Fruit fly (Drosophila melanogaster) whole organism, pupa: ENCODE measurements around the gene GstD9.

Source experiments
- CG10348 ChIP-seq: fragments of 200-800 bp; sonication (Bioruptor generic); IDR thresholded peaks from 2 replicates; pipeline ENCODE4 v1.3.6; 2022; ENCODE audit warnings: missing biosample characterization, missing genetic modification characterization
- CG12605 ChIP-seq: fragments of 200-800 bp; sonication (Bioruptor generic); IDR thresholded peaks from 2 replicates; pipeline ENCODE4 v1.3.6; 2022; ENCODE audit warnings: missing biosample characterization, missing genetic modification characterization
- CG13204 ChIP-seq: fragments of 200-800 bp; sonication (Bioruptor generic); optimal IDR thresholded peaks from 2 replicates; lab custom pipeline; 2018; ENCODE audit warnings: missing biosample characterization, mild to moderate bottlenecking, missing genetic modification characterization, moderate library complexity
- CG14655 ChIP-seq: fragments of 200-800 bp; sonication (Bioruptor generic); optimal IDR thresholded peaks from 3 replicates; lab custom pipeline; 2017; ENCODE audit warnings: mild to moderate bottlenecking, missing biosample characterization, missing genetic modification reagents, missing genetic modification characterization
- CG15710 ChIP-seq: fragments of 200-800 bp; sonication (Bioruptor generic); optimal IDR thresholded peaks from 2 replicates; lab custom pipeline; 2018; ENCODE audit warnings: missing biosample characterization, mild to moderate bottlenecking, missing genetic modification characterization, moderate library complexity
- CG17806 ChIP-seq: fragments of 200-800 bp; sonication (Bioruptor generic); optimal IDR thresholded peaks from 2 replicates; lab custom pipeline; 2018; ENCODE audit warnings: missing biosample characterization, mild to moderate bottlenecking, missing genetic modification characterization, moderate library complexity
- CG32121 ChIP-seq: fragments of 200-800 bp; sonication (Bioruptor generic); IDR thresholded peaks from 2 replicates; pipeline ENCODE4 v1.3.6; 2022; ENCODE audit warnings: missing biosample characterization, missing genetic modification characterization
- CG34367 ChIP-seq: fragments of 200-800 bp; sonication (Bioruptor generic); optimal IDR thresholded peaks from 2 replicates; lab custom pipeline; 2018; ENCODE audit warnings: missing biosample characterization, mild to moderate bottlenecking, missing genetic modification characterization
- CG4496 ChIP-seq: fragments of 200-800 bp; sonication (Bioruptor generic); IDR thresholded peaks from 3 replicates; pipeline ENCODE4 v1.3.6; 2022; ENCODE audit warnings: missing biosample characterization, missing genetic modification characterization
- CG8159 ChIP-seq: fragments of 200-800 bp; sonication (Bioruptor generic); optimal IDR thresholded peaks from 3 replicates; lab custom pipeline; 2018; ENCODE audit warnings: missing biosample characterization, mild to moderate bottlenecking, missing genetic modification characterization, moderate library complexity
- CG8301 ChIP-seq: fragments of 200-800 bp; sonication (Bioruptor generic); optimal IDR thresholded peaks from 2 replicates; lab custom pipeline; 2018; ENCODE audit warnings: missing biosample characterization, mild to moderate bottlenecking, missing genetic modification characterization
- CG9948 ChIP-seq: fragments of 200-800 bp; sonication (Bioruptor generic); optimal IDR thresholded peaks from 2 replicates; lab custom pipeline; 2018; ENCODE audit warnings: missing biosample characterization, mild to moderate bottlenecking, missing genetic modification characterization, moderate library complexity
- D1 ChIP-seq: fragments of 200-800 bp; sonication (Bioruptor generic); optimal IDR thresholded peaks from 2 replicates; lab custom pipeline; 2018; ENCODE audit warnings: missing biosample characterization, mild to moderate bottlenecking, missing genetic modification characterization, moderate library complexity
- EcR ChIP-seq: fragments of 200-800 bp; sonication (Bioruptor generic); optimal IDR thresholded peaks from 3 replicates; lab custom pipeline; 2019; ENCODE audit warnings: missing biosample characterization, missing genetic modification characterization, mild to moderate bottlenecking, moderate library complexity, missing genetic modification reagents
- Ets98B ChIP-seq: fragments of 200-800 bp; sonication (Bioruptor generic); IDR thresholded peaks from 2 replicates; pipeline ENCODE4 v1.3.6; 2022; ENCODE audit warnings: missing biosample characterization, missing genetic modification characterization
- Pif1A ChIP-seq: fragments of 200-800 bp; sonication (Bioruptor generic); optimal IDR thresholded peaks from 3 replicates; lab custom pipeline; 2016; ENCODE audit warnings: missing biosample characterization, missing genetic modification characterization
- Pif1B ChIP-seq: fragments of 200-800 bp; sonication (Bioruptor generic); optimal IDR thresholded peaks from 3 replicates; lab custom pipeline; 2016; ENCODE audit warnings: missing biosample characterization, missing genetic modification characterization
- Snoo ChIP-seq: fragments of 200-800 bp; sonication (Bioruptor generic); optimal IDR thresholded peaks from 3 replicates; lab custom pipeline; 2017; ENCODE audit warnings: missing biosample characterization, mild to moderate bottlenecking, missing genetic modification characterization, inconsistent platforms
- fd96Ca ChIP-seq: fragments of 200-800 bp; sonication (Bioruptor generic); IDR thresholded peaks from 3 replicates; pipeline ENCODE4 v1.3.6; 2022; ENCODE audit warnings: missing biosample characterization, missing genetic modification characterization
- gl ChIP-seq: fragments of 200-800 bp; sonication (Bioruptor generic); optimal IDR thresholded peaks from 2 replicates; lab custom pipeline; 2018; ENCODE audit warnings: missing biosample characterization, mild to moderate bottlenecking, missing genetic modification characterization
- rn ChIP-seq: fragments of 200-800 bp; sonication (Bioruptor generic); IDR thresholded peaks from 2 replicates; pipeline ENCODE4 v1.3.6; 2022; ENCODE audit warnings: missing biosample characterization, missing genetic modification characterization

Gene GstD9

dm6 chr3R:12370643-12370995 is 3.3 kb upstream of the GstD9 start:
- TF ChIP-seq fd96Ca (GFP tag; lab: Robert Waterston, UW) (no peak), CG12605 (GFP tag; lab: Robert Waterston, UW) (peak; percentile 10; the same call in 1 of the 2 replicates), EcR (GFP tag; lab: Kevin White, UChicago) (peak; percentile 84)

- TF ChIP-seq D1 (tag; lab: Kevin White, UChicago) (no peak), CG8159 (no peak), Ets98B (GFP tag; lab: Robert Waterston, UW) (no peak), CG10348 (GFP tag; lab: Robert Waterston, UW) (no peak), Pif1B (GFP tag; lab: Kevin White, UChicago) (no peak), CG32121 (GFP tag; lab: Robert Waterston, UW) (no peak), CG4496 (GFP tag; lab: Robert Waterston, UW) (no peak), CG8301 (tag; lab: Kevin White, UChicago) (no peak), fd96Ca (GFP tag; lab: Robert Waterston, UW) (no peak), CG14655 (no peak), CG15710 (tag; lab: Kevin White, UChicago) (no peak), rn (GFP tag; lab: Robert Waterston, UW) (no peak), CG13204 (GFP tag; lab: Kevin White, UChicago) (no peak), Pif1A (GFP tag; lab: Kevin White, UChicago) (no peak), EcR (GFP tag; lab: Kevin White, UChicago) (no peak), CG9948 (tag; lab: Kevin White, UChicago) (no peak), CG17806 (no peak)
Observed at dm6 chr3R:12369793-12370642, 2.7 kb upstream of the GstD9 start.

DNA sequence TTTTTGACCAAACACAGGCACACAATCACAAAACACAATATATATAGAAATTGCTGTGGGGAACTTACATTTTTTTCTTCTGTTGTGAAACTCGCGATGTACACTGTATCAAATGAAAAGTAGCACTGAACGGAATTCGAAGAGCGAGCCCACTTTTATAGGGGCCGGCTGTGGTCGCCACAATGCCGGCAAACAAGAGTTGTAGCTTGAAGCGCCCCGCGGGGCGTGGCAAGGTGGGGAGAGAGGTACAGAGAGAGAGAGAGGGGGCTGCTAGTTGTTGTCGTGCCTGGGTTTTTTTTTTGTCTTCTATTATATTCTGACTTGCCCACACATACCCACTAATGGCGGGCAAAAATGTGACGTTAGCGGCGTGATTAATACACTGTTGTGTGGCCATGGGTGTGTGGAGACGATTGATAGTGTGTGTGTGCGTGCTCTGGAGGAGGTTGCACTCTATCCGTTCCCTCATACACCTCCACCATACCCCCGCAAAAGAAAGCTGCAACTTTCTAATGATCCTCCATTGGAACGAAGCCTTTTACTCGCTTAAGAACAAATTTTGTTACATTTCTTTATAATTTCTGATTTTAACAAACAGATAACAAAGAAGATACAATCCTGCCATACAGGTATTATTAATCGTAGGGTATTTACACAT is 1.9 kb upstream of the GstD9 start, which contains the start of gene GstD1:
Gene GstD1, minus strand, starts transcription at position 134 of the 658 bp plus-strand sequence.
- TF ChIP-seq CG32121 (GFP tag; lab: Robert Waterston, UW): peak; percentile 92
- peak; percentile 39 for TF ChIP-seq CG17806
- peak; percentile 75 for TF ChIP-seq CG12605 (GFP tag; lab: Robert Waterston, UW)
- no peak for TF ChIP-seq rn (GFP tag; lab: Robert Waterston, UW)
- peak; percentile 88 for TF ChIP-seq CG8301 (tag; lab: Kevin White, UChicago)
- TF ChIP-seq CG13204 (GFP tag; lab: Kevin White, UChicago): no peak
- TF ChIP-seq Snoo: peak; percentile 14
- TF ChIP-seq CG15710 (tag; lab: Kevin White, UChicago): peak; percentile 24
- TF ChIP-seq CG4496 (GFP tag; lab: Robert Waterston, UW): peak; percentile 74
- peak; percentile 48 for TF ChIP-seq EcR (GFP tag; lab: Kevin White, UChicago)
- peak; percentile 17 for TF ChIP-seq CG34367 (tag; lab: Kevin White, UChicago)
- peak; percentile 89; the same call in 2 of the 3 replicates for TF ChIP-seq fd96Ca (GFP tag; lab: Robert Waterston, UW)
- TF ChIP-seq gl: no peak
- peak; percentile 90 for TF ChIP-seq Ets98B (GFP tag; lab: Robert Waterston, UW)
- TF ChIP-seq D1 (tag; lab: Kevin White, UChicago): no peak
- TF ChIP-seq CG14655: peak; percentile 86
- peak; percentile 47 for TF ChIP-seq CG8159
- TF ChIP-seq CG9948 (tag; lab: Kevin White, UChicago): peak; percentile 72
- TF ChIP-seq CG10348 (GFP tag; lab: Robert Waterston, UW): peak; percentile 30
- TF ChIP-seq Pif1B (GFP tag; lab: Kevin White, UChicago): peak; percentile 38
- peak; percentile 53 for TF ChIP-seq Pif1A (GFP tag; lab: Kevin White, UChicago)

- no peak for TF ChIP-seq CG9948 (tag; lab: Kevin White, UChicago)
Observed at dm6 chr3R:12365887-12366286, 1.5 kb downstream of the GstD9 start.

DNA sequence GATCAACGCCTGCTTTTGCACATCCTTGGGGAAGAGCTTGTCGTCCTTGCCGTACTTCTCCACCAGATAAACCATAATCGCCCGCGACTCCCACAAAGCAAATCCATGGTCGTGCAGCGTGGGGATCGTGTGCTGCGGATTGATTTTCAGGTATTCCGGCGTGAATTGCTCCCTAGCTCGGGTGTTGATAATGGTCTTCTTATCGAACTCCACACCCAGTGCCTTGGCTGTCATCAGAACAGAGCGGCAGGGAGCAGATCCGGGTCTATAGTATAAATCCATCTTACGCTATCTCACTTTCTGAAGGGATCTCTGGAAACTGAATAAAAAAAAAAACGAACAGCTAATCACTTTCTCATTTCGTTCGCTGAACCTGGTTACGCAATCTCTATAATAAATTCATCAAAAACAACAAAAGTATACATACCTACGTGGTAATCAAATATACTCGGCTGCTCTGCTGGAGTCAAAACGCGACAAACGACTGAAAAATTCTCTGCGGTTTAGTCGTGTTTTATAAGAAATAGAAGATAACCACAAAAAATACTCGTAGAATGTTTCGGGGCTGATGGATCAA is 2.0 kb downstream of the GstD9 start, which contains the start of gene GstD10:
Gene GstD10, minus strand, starts transcription at position 472 of the 577 bp plus-strand sequence.
- TF ChIP-seq fd96Ca (GFP tag; lab: Robert Waterston, UW) (no peak), Ets98B (GFP tag; lab: Robert Waterston, UW) (no peak), CG15710 (tag; lab: Kevin White, UChicago) (no peak), gl (no peak), CG4496 (GFP tag; lab: Robert Waterston, UW) (no peak), Pif1A (GFP tag; lab: Kevin White, UChicago) (no peak), D1 (tag; lab: Kevin White, UChicago) (no peak)

- no peak for TF ChIP-seq CG8301 (tag; lab: Kevin White, UChicago)
- no peak for TF ChIP-seq CG15710 (tag; lab: Kevin White, UChicago)
- no peak for TF ChIP-seq CG12605 (GFP tag; lab: Robert Waterston, UW)
- no peak for TF ChIP-seq CG17806
- TF ChIP-seq fd96Ca (GFP tag; lab: Robert Waterston, UW): no peak
Observed at dm6 chr3R:12364580-12364979, 2.8 kb downstream of the GstD9 start, which contains the start of gene Tim17a1. Gene Tim17a1, minus strand, starts transcription at chr3R:12364680.
